Fruit fly (Drosophila melanogaster): Measurements from ENCODE around the gene CG44014.
A peak's percentile ranks its signal among the peaks of the same experiment; 100 is the strongest.

CG44014 gene

dm6 chr3R:15485866-15486265, 22.8 kb downstream of the CG44014 start, which contains the start of gene obe (continued):
- no peak for TF ChIP-seq shn (GFP tag; optimal IDR thresholded peaks at IDR 0.05)
- no peak for TF ChIP-seq ash1 (GFP tag; optimal IDR thresholded peaks at IDR 0.05)
- peak; percentile 46; the same call in 1 of the 2 replicates for TF ChIP-seq ato (GFP tag; IDR thresholded peaks at IDR 0.05; ENCODE audit: partially characterized antibody)
- peak; percentile 91 for TF ChIP-seq CG9797 (GFP tag; optimal IDR thresholded peaks at IDR 0.05)
- TF ChIP-seq tup (GFP tag; optimal IDR thresholded peaks at IDR 0.05): no peak
- no peak for TF ChIP-seq seq (GFP tag; IDR thresholded peaks at IDR 0.05)
- peak; percentile 48 for TF ChIP-seq CG3995 (GFP tag; optimal IDR thresholded peaks at IDR 0.05)
- TF ChIP-seq amos (GFP tag; IDR thresholded peaks at IDR 0.05; ENCODE audit: partially characterized antibody): 0 out of 2 replicates have a peak, but pooled peaks have one; percentile 17
- peak; percentile 41 for TF ChIP-seq BEAF-32 (GFP tag; optimal IDR thresholded peaks at IDR 0.05)
- no peak for TF ChIP-seq wor (GFP tag; IDR thresholded peaks at IDR 0.05)
- TF ChIP-seq CoRest (tag; optimal IDR thresholded peaks at IDR 0.05): peak; percentile 1
- no peak for TF ChIP-seq oc (tag; optimal IDR thresholded peaks at IDR 0.05)
- peak; percentile 33 for TF ChIP-seq CG15514 (GFP tag; optimal IDR thresholded peaks at IDR 0.05)
- no peak for TF ChIP-seq Hmx (GFP tag; optimal IDR thresholded peaks at IDR 0.05)
- TF ChIP-seq MESR4 (GFP tag; optimal IDR thresholded peaks at IDR 0.05): peak; percentile 60
- peak; percentile 62 for TF ChIP-seq E2f2 (GFP tag; IDR thresholded peaks at IDR 0.05)
- peak; percentile 68 for TF ChIP-seq Ets97D (GFP tag; optimal IDR thresholded peaks at IDR 0.05)
- no peak for TF ChIP-seq CG14860 (GFP tag; IDR thresholded peaks at IDR 0.05; ENCODE audit: partially characterized antibody)
- TF ChIP-seq ssp (GFP tag; IDR thresholded peaks at IDR 0.05): no peak
- TF ChIP-seq sna (GFP tag; IDR thresholded peaks at IDR 0.05; ENCODE audit: partially characterized antibody): no peak
- TF ChIP-seq PHDP (tag; optimal IDR thresholded peaks at IDR 0.05): no peak
- TF ChIP-seq CG13287 (GFP tag; IDR thresholded peaks at IDR 0.05; ENCODE audit: partially characterized antibody): peak; percentile 23; the same call in 1 of the 2 replicates
- no peak for TF ChIP-seq H2.0 (GFP tag; IDR thresholded peaks at IDR 0.05)
- TF ChIP-seq CG2116 (GFP tag; optimal IDR thresholded peaks at IDR 0.05): peak; percentile 24
- no peak for TF ChIP-seq pho (GFP tag; optimal IDR thresholded peaks at IDR 0.05)
- no peak for TF ChIP-seq hbn (GFP tag; IDR thresholded peaks at IDR 0.05; ENCODE audit: partially characterized antibody)
- TF ChIP-seq Dek (tag; optimal IDR thresholded peaks at IDR 0.05): no peak
- no peak for TF ChIP-seq Dad (GFP tag; optimal IDR thresholded peaks at IDR 0.05)
- TF ChIP-seq Dll (GFP tag; IDR thresholded peaks at IDR 0.05; ENCODE audit: partially characterized antibody): 0 out of 4 replicates have a peak, but pooled peaks have one; percentile 28
- no peak for TF ChIP-seq salm (tag; optimal IDR thresholded peaks at IDR 0.05)
- peak; percentile 50; the same call in 1 of the 2 replicates for TF ChIP-seq CG3847 (GFP tag; IDR thresholded peaks at IDR 0.05)
- no peak for TF ChIP-seq ab (GFP tag; optimal IDR thresholded peaks at IDR 0.05)
- peak; percentile 65 for TF ChIP-seq Dp (GFP tag; optimal IDR thresholded peaks at IDR 0.05)
- no peak for TF ChIP-seq Taf1 (GFP tag; IDR thresholded peaks at IDR 0.05)
- TF ChIP-seq MTF-1 (GFP tag; optimal IDR thresholded peaks at IDR 0.05; ENCODE audit: borderline replicate concordance): no peak
- no peak for TF ChIP-seq unc-4 (GFP tag; IDR thresholded peaks at IDR 0.05; ENCODE audit: partially characterized antibody)
- no peak for TF ChIP-seq Xrp1 (GFP tag; IDR thresholded peaks at IDR 0.05)
- TF ChIP-seq Sry-δ (GFP tag; optimal IDR thresholded peaks at IDR 0.05): peak; percentile 15
- peak; percentile 77 for TF ChIP-seq CG17385 (GFP tag; optimal IDR thresholded peaks at IDR 0.05)
- TF ChIP-seq corto (GFP tag; optimal IDR thresholded peaks at IDR 0.05): no peak
- TF ChIP-seq CG17829 (tag; optimal IDR thresholded peaks at IDR 0.05): peak; percentile 16

All from whole organism, embryonic.